Worm (Caenorhabditis elegans) whole organism, L4 larva: ENCODE data around the gene lips-1.
A peak's percentile ranks its signal among the peaks of the same experiment; 100 is the strongest.

Experiments used
- F10B5.3 ChIP-seq: sonication (generic microtip); optimal IDR thresholded peaks from 2 replicates; lab custom pipeline; 2016; ENCODE audit warnings: mild to moderate bottlenecking, missing genetic modification characterization, missing compliant biosample characterization
- F26F4.8 ChIP-seq: fragments of 200-800 bp; sonication (Bioruptor generic); conservative IDR thresholded peaks from 2 replicates; pipeline ENCODE4 v1.3.6; 2022; ENCODE audit warnings: missing genetic modification characterization, missing compliant biosample characterization
- F44E2.7 ChIP-seq: fragments of 200-800 bp; sonication (Bioruptor generic); IDR thresholded peaks from 2 replicates; pipeline ENCODE4 v2.1.2; 2022; ENCODE audit warnings: missing genetic modification characterization, missing compliant biosample characterization
- R02D3.7 ChIP-seq: fragments of 150-350 bp; sonication (generic microtip); optimal IDR thresholded peaks from 3 replicates; lab custom pipeline; 2014; ENCODE audit warnings: missing biosample characterization, missing genetic modification characterization
- Y105C5A.15 ChIP-seq: fragments of 200-800 bp; sonication (Bioruptor generic); IDR thresholded peaks from 2 replicates; pipeline ENCODE4 v1.3.6; 2022; ENCODE audit warnings: missing genetic modification characterization, missing compliant biosample characterization
- Y75B8A.6 ChIP-seq: fragments of 200-800 bp; sonication (Bioruptor generic); IDR thresholded peaks from 2 replicates; pipeline ENCODE4 v1.3.6; 2022; ENCODE audit warnings: missing genetic modification reagents, missing genetic modification characterization, missing compliant biosample characterization
- ZK337.2 ChIP-seq: fragments of 200-800 bp; sonication (Bioruptor generic); IDR thresholded peaks from 2 replicates; pipeline ENCODE4 v1.3.6; 2022; ENCODE audit warnings: missing genetic modification reagents, missing genetic modification characterization, missing compliant biosample characterization
- ZK546.5 ChIP-seq, 2 experiments: sonication (generic microtip); optimal IDR thresholded peaks; 2 replicates each; lab custom pipeline; 2017; ENCODE audit warnings: missing biosample characterization in 2 of 2, missing genetic modification characterization in 2 of 2
- aha-1 ChIP-seq: fragments of 150-350 bp; peaks from one replicate; lab custom pipeline; 2014; ENCODE audit warnings: missing biosample characterization, missing genetic modification characterization
- aly-2 ChIP-seq: sonication (generic microtip); optimal IDR thresholded peaks from 2 replicates; lab custom pipeline; 2018; ENCODE audit warnings: missing biosample characterization, missing genetic modification characterization
- arid-1 ChIP-seq: fragments of 200-800 bp; sonication (Bioruptor generic); conservative IDR thresholded peaks from 2 replicates; pipeline ENCODE4 v1.3.6; 2022; ENCODE audit warnings: missing genetic modification reagents, missing genetic modification characterization, missing compliant biosample characterization
- ceh-44 ChIP-seq: fragments of 200-800 bp; sonication (Bioruptor generic); IDR thresholded peaks from 2 replicates; pipeline ENCODE4 v1.3.6; 2022; ENCODE audit warnings: missing genetic modification reagents, missing genetic modification characterization, missing compliant biosample characterization
- ceh-62 ChIP-seq: sonication (generic microtip); optimal IDR thresholded peaks from 2 replicates; lab custom pipeline; 2017; ENCODE audit warnings: missing biosample characterization, missing genetic modification characterization
- ceh-82 ChIP-seq: sonication (generic microtip); optimal IDR thresholded peaks from 2 replicates; lab custom pipeline; 2017; ENCODE audit warnings: missing biosample characterization, missing genetic modification characterization
- ces-1 ChIP-seq: fragments of 150-350 bp; sonication (generic microtip); optimal IDR thresholded peaks from 4 replicates; lab custom pipeline; 2014; ENCODE audit warnings: missing biosample characterization, missing genetic modification reagents, missing genetic modification characterization
- dpl-1 ChIP-seq: fragments of 150-350 bp; optimal IDR thresholded peaks from 2 replicates; lab custom pipeline; 2014; ENCODE audit warnings: missing biosample characterization, missing genetic modification reagents, missing genetic modification characterization
- duxl-1 ChIP-seq: sonication (generic microtip); optimal IDR thresholded peaks from 2 replicates; lab custom pipeline; 2016; ENCODE audit warnings: mild to moderate bottlenecking, missing genetic modification characterization, moderate library complexity, missing compliant biosample characterization; ENCODE audit not compliant: poor library complexity
- fkh-10 ChIP-seq: fragments of 150-350 bp; optimal IDR thresholded peaks from 2 replicates; lab custom pipeline; 2014; ENCODE audit warnings: missing biosample characterization, missing genetic modification reagents, missing genetic modification characterization
- fos-1 ChIP-seq: fragments of 150-350 bp; optimal IDR thresholded peaks from 2 replicates; lab custom pipeline; 2014; ENCODE audit warnings: missing biosample characterization, missing genetic modification characterization
- hif-1 ChIP-seq, 2 experiments: sonication (generic microtip); optimal IDR thresholded peaks; 2 replicates each; lab custom pipeline; 2016 to 2017; ENCODE audit warnings: missing compliant biosample characterization in 2 of 2, missing genetic modification characterization in 2 of 2, missing genetic modification reagents in 2 of 2, missing genotype in 2 of 2, mild to moderate bottlenecking in 1 of 2
- hlh-11 ChIP-seq: fragments of 200-800 bp; sonication (Bioruptor generic); optimal IDR thresholded peaks from 2 replicates; lab custom pipeline; 2018; ENCODE audit warnings: mild to moderate bottlenecking, missing genetic modification characterization, missing compliant biosample characterization
- hlh-30 ChIP-seq: sonication (generic microtip); optimal IDR thresholded peaks from 2 replicates; lab custom pipeline; 2017; ENCODE audit warnings: antibody characterized with exemption, mild to moderate bottlenecking, missing genetic modification characterization, missing compliant biosample characterization; ENCODE audit not compliant: insufficient read depth
- hmg-1.1 ChIP-seq: fragments of 200-800 bp; sonication (Bioruptor generic); IDR thresholded peaks from 2 replicates; pipeline ENCODE4 v1.3.6; 2022; ENCODE audit warnings: missing genetic modification reagents, missing genetic modification characterization, missing compliant biosample characterization
- lin-29 ChIP-seq: fragments of 200-800 bp; sonication (Bioruptor generic); IDR thresholded peaks from 2 replicates; pipeline ENCODE4 v1.3.6; 2022; ENCODE audit warnings: missing genetic modification reagents, missing genetic modification characterization, missing compliant biosample characterization
- lin-38 ChIP-seq: fragments of 200-800 bp; sonication (Bioruptor generic); IDR thresholded peaks from 2 replicates; pipeline ENCODE4 v1.3.6; 2022; ENCODE audit warnings: missing genetic modification reagents, missing genetic modification characterization, missing compliant biosample characterization
- lin-39 ChIP-seq: fragments of 150-350 bp; optimal IDR thresholded peaks from 2 replicates; lab custom pipeline; 2014; ENCODE audit warnings: missing biosample characterization, missing genetic modification reagents, missing genetic modification characterization
- lir-3 ChIP-seq: sonication (generic microtip); optimal IDR thresholded peaks from 2 replicates; lab custom pipeline; 2016; ENCODE audit warnings: mild to moderate bottlenecking, missing genetic modification characterization, missing compliant biosample characterization
- madf-9 ChIP-seq: fragments of 200-800 bp; sonication (Bioruptor generic); conservative IDR thresholded peaks from 2 replicates; pipeline ENCODE4 v1.3.6; 2022; ENCODE audit warnings: missing genetic modification reagents, missing genetic modification characterization, missing compliant biosample characterization
- mdl-1 ChIP-seq, 2 experiments: fragments of 150-350 bp in 1 of 2; sonication (generic microtip) in 1 of 2; optimal IDR thresholded peaks; 2 replicates each; lab custom pipeline; 2014 to 2017; ENCODE audit warnings: missing biosample characterization in 2 of 2, missing genetic modification characterization in 2 of 2
- mep-1 ChIP-seq: fragments of 150-350 bp; sonication (generic microtip); optimal IDR thresholded peaks from 3 replicates; lab custom pipeline; 2014; ENCODE audit warnings: missing biosample characterization, missing genetic modification characterization
- mes-2 ChIP-seq: sonication (generic microtip); optimal IDR thresholded peaks from 2 replicates; lab custom pipeline; 2016; ENCODE audit warnings: missing genotype, mild to moderate bottlenecking, missing genetic modification characterization, missing compliant biosample characterization; ENCODE audit not compliant: poor library complexity, severe bottlenecking
- mxl-2 ChIP-seq: fragments of 200-800 bp; sonication (Bioruptor generic); conservative IDR thresholded peaks from 2 replicates; pipeline ENCODE4 v1.3.6; 2022; ENCODE audit warnings: missing genetic modification reagents, missing genetic modification characterization, missing compliant biosample characterization
- mxl-3 ChIP-seq: fragments of 200-800 bp; sonication (Bioruptor generic); optimal IDR thresholded peaks from 2 replicates; lab custom pipeline; 2018; ENCODE audit warnings: mild to moderate bottlenecking, missing genetic modification characterization, missing compliant biosample characterization
- nhr-102 ChIP-seq: sonication (generic microtip); optimal IDR thresholded peaks from 2 replicates; lab custom pipeline; 2016; ENCODE audit warnings: mild to moderate bottlenecking, missing genetic modification characterization, moderate library complexity, missing compliant biosample characterization
- nhr-11 ChIP-seq: fragments of 150-350 bp; optimal IDR thresholded peaks from 2 replicates; lab custom pipeline; 2014; ENCODE audit warnings: missing biosample characterization, missing genetic modification characterization
- nhr-111 ChIP-seq: fragments of 200-800 bp; sonication (Bioruptor generic); optimal IDR thresholded peaks from 2 replicates; lab custom pipeline; 2018; ENCODE audit warnings: mild to moderate bottlenecking, missing genetic modification characterization, missing compliant biosample characterization
- nhr-237 ChIP-seq: sonication (generic microtip); optimal IDR thresholded peaks from 2 replicates; lab custom pipeline; 2017; ENCODE audit warnings: missing biosample characterization, missing genetic modification characterization
- nhr-28 ChIP-seq: fragments of 150-350 bp; optimal IDR thresholded peaks from 2 replicates; lab custom pipeline; 2014; ENCODE audit warnings: missing biosample characterization, missing genetic modification characterization
- nhr-41 ChIP-seq: fragments of 200-800 bp; sonication (Bioruptor generic); IDR thresholded peaks from 2 replicates; pipeline ENCODE4 v1.3.6; 2022; ENCODE audit warnings: missing genetic modification reagents, missing genetic modification characterization, missing compliant biosample characterization
- nhr-77 ChIP-seq: fragments of 150-350 bp; optimal IDR thresholded peaks from 2 replicates; lab custom pipeline; 2014; ENCODE audit warnings: missing biosample characterization, missing genetic modification characterization
- pha-4 ChIP-seq, 2 experiments: fragments of 150-350 bp in 1 of 2; fragments of 200-800 bp in 1 of 2; sonication (Bioruptor generic) in 1 of 2; IDR thresholded peaks in 1 of 2; optimal IDR thresholded peaks in 1 of 2; 2 replicates each; pipeline versions ENCODE4 v1.3.6 to Lab custom; 2014 to 2022; ENCODE audit warnings: missing genetic modification characterization in 2 of 2, missing genetic modification reagents in 2 of 2, missing biosample characterization in 1 of 2, missing compliant biosample characterization in 1 of 2
- pqm-1 ChIP-seq: sonication (generic microtip); optimal IDR thresholded peaks from 2 replicates; lab custom pipeline; 2017; ENCODE audit warnings: missing biosample characterization, missing genetic modification characterization
- rbr-2 ChIP-seq: sonication (generic microtip); optimal IDR thresholded peaks from 2 replicates; lab custom pipeline; 2016; ENCODE audit warnings: missing genotype, missing genetic modification characterization, missing compliant biosample characterization
- set-16 ChIP-seq: fragments of 200-800 bp; sonication (Bioruptor generic); IDR thresholded peaks from 2 replicates; pipeline ENCODE4 v1.3.6; 2022; ENCODE audit warnings: missing genetic modification reagents, missing genetic modification characterization, missing compliant biosample characterization
- snpc-4 ChIP-seq: fragments of 150-350 bp; optimal IDR thresholded peaks from 2 replicates; lab custom pipeline; 2014; ENCODE audit warnings: missing biosample characterization, missing genetic modification characterization
- spr-3 ChIP-seq: fragments of 200-800 bp; sonication (Bioruptor generic); optimal IDR thresholded peaks from 2 replicates; lab custom pipeline; 2018; ENCODE audit warnings: mild to moderate bottlenecking, missing genetic modification characterization, missing compliant biosample characterization
- unc-39 ChIP-seq: sonication (generic microtip); optimal IDR thresholded peaks from 2 replicates; lab custom pipeline; 2017; ENCODE audit warnings: missing biosample characterization, missing genetic modification characterization
- vab-7 ChIP-seq: fragments of 200-800 bp; sonication (Bioruptor generic); IDR thresholded peaks from 2 replicates; pipeline ENCODE4 v1.3.6; 2022; ENCODE audit warnings: missing genetic modification reagents, missing genetic modification characterization, missing compliant biosample characterization
- zfp-3 ChIP-seq: fragments of 200-800 bp; sonication (Bioruptor generic); conservative IDR thresholded peaks from 2 replicates; pipeline ENCODE4 v1.3.6; 2022; ENCODE audit warnings: missing genetic modification reagents, missing genetic modification characterization, missing compliant biosample characterization
- ztf-11 ChIP-seq: fragments of 150-350 bp; optimal IDR thresholded peaks from 2 replicates; lab custom pipeline; 2014; ENCODE audit warnings: missing biosample characterization, missing genetic modification characterization
- ztf-7 ChIP-seq: fragments of 150-350 bp; optimal IDR thresholded peaks from 2 replicates; lab custom pipeline; 2014; ENCODE audit warnings: missing biosample characterization, missing genetic modification characterization

The lips-1 gene

ce11 chrX:12458021-12458420 is 34.5 kb upstream of the lips-1 start (continued):
- TF ChIP-seq F44E2.7 (0 out of 2 replicates have a peak, but pooled peaks have one; percentile 13), hlh-30 (tag; lab: Kevin White, UChicago) (peak; percentile 65), spr-3 (GFP tag; lab: Kevin White, UChicago) (peak; percentile 32), mep-1 (peak; percentile 77), dpl-1 (GFP tag; lab: Kevin White, UChicago) (peak; percentile 30), F26F4.8 (peak; percentile 86), ces-1 (GFP tag; lab: Kevin White, UChicago) (no peak), ceh-44 (GFP tag; lab: Robert Waterston, UW) (peak; percentile 75; the same call in 1 of the 2 replicates), mes-2 (tag; lab: Kevin White, UChicago) (peak; percentile 73), nhr-237 (no peak), ztf-11 (tag; lab: Kevin White, UChicago) (no peak), mxl-2 (GFP tag; lab: Robert Waterston, UW) (no peak), unc-39 (tag; lab: Kevin White, UChicago) (no peak), nhr-11 (tag; lab: Kevin White, UChicago) (no peak), ceh-62 (tag; lab: Kevin White, UChicago) (no peak), mxl-3 (GFP tag; lab: Kevin White, UChicago) (peak; percentile 49), Y105C5A.15 (no peak), hmg-1.1 (GFP tag; lab: Robert Waterston, UW) (peak; percentile 70), set-16 (GFP tag; lab: Robert Waterston, UW) (no peak), lir-3 (tag; lab: Kevin White, UChicago) (peak; percentile 76), nhr-28 (tag; lab: Kevin White, UChicago) (peak; percentile 26), aha-1 (peak; percentile 72), fkh-10 (GFP tag; lab: Kevin White, UChicago) (no peak), snpc-4 (tag; lab: Kevin White, UChicago) (no peak), lin-39 (tag; lab: Kevin White, UChicago) (no peak), pqm-1 (tag; lab: Kevin White, UChicago) (no peak), lin-38 (GFP tag; lab: Robert Waterston, UW) (peak; percentile 76), ceh-82 (tag; lab: Kevin White, UChicago) (no peak), ZK337.2 (GFP tag; lab: Robert Waterston, UW) (peak; percentile 48; the same call in 1 of the 2 replicates), hlh-11 (tag; lab: Kevin White, UChicago) (peak; percentile 67), R02D3.7 (tag; lab: Kevin White, UChicago) (peak; percentile 24), duxl-1 (peak; percentile 71), pha-4 (GFP tag; IDR thresholded peaks at IDR 0.05; lab: Robert Waterston, UW) (peak; percentile 85; the same call in 1 of the 2 replicates), pha-4 (tag; optimal IDR thresholded peaks at IDR 0.05; lab: Kevin White, UChicago) (no peak), nhr-41 (GFP tag; lab: Robert Waterston, UW) (0 out of 2 replicates have a peak, but pooled peaks have one; percentile 26), rbr-2 (tag; lab: Kevin White, UChicago) (no peak), F10B5.3 (peak; percentile 67), aly-2 (tag; lab: Kevin White, UChicago) (peak; percentile 64), lin-29 (GFP tag; lab: Robert Waterston, UW) (peak; percentile 56; the same call in 1 of the 2 replicates), zfp-3 (peak; percentile 75; the same call in 1 of the 2 replicates), ZK546.5 (tag; optimal IDR thresholded peaks at IDR 0.05; lab: Kevin White, UChicago) (no peak), Y75B8A.6 (GFP tag; lab: Robert Waterston, UW) (no peak), nhr-77 (tag; lab: Kevin White, UChicago) (peak; percentile 19), vab-7 (GFP tag; lab: Robert Waterston, UW) (peak; percentile 75), mdl-1 (tag; optimal IDR thresholded peaks at IDR 0.05; lab: Kevin White, UChicago) (peak in 1 of 2 experiments; percentile 3), ztf-7 (peak; percentile 74), hif-1 (tag; optimal IDR thresholded peaks at IDR 0.05; lab: Kevin White, UChicago) (peak; percentile 9 to 78), nhr-102 (tag; lab: Kevin White, UChicago) (peak; percentile 76), nhr-111 (GFP tag; lab: Kevin White, UChicago) (peak; percentile 57), madf-9 (GFP tag; lab: Robert Waterston, UW) (peak; percentile 85), fos-1 (tag; lab: Kevin White, UChicago) (no peak), arid-1 (GFP tag; lab: Robert Waterston, UW) (peak; percentile 78)
